Worm (Caenorhabditis elegans) whole organism, L1 larva: ENCODE results near the gene madf-1.

Source experiments
- C16A3.4 ChIP-seq: fragments of 150-350 bp; optimal IDR thresholded peaks from 2 replicates; lab custom pipeline; 2014; ENCODE audit warnings: missing biosample characterization, missing genetic modification characterization
- C34B4.2 ChIP-seq: sonication (generic microtip); optimal IDR thresholded peaks from 2 replicates; lab custom pipeline; 2017; ENCODE audit warnings: mild to moderate bottlenecking, missing genetic modification characterization, missing compliant biosample characterization
- F16B12.6 ChIP-seq: fragments of 150-350 bp; optimal IDR thresholded peaks from 2 replicates; lab custom pipeline; 2014; ENCODE audit warnings: missing biosample characterization, missing genetic modification characterization
- Y116A8C.19 ChIP-seq: sonication (generic microtip); optimal IDR thresholded peaks from 2 replicates; lab custom pipeline; 2016; ENCODE audit warnings: missing compliant biosample characterization, missing genetic modification characterization, borderline replicate concordance
- aha-1 ChIP-seq: fragments of 150-350 bp; optimal IDR thresholded peaks from 2 replicates; lab custom pipeline; 2014; ENCODE audit warnings: missing biosample characterization, missing genetic modification characterization
- aly-2 ChIP-seq: fragments of 150-350 bp; optimal IDR thresholded peaks from 2 replicates; lab custom pipeline; 2014; ENCODE audit warnings: missing biosample characterization, missing genetic modification characterization
- ama-1 ChIP-seq: fragments of 150-350 bp; optimal IDR thresholded peaks from 2 replicates; lab custom pipeline; 2014
- efl-1 ChIP-seq, 4 experiments: fragments of 150-350 bp; optimal IDR thresholded peaks in 3 of 4; peaks in 1 of 4; 1 replicate in 1 of 4; 2 replicates in 3 of 4; lab custom pipeline; 2014; ENCODE audit warnings: missing biosample characterization in 2 of 4, missing genetic modification characterization in 2 of 4, missing genetic modification reagents in 2 of 4
- efl-3 ChIP-seq: fragments of 200-800 bp; sonication (Bioruptor generic); optimal IDR thresholded peaks from 2 replicates; lab custom pipeline; 2018; ENCODE audit warnings: mild to moderate bottlenecking, missing genetic modification characterization, missing compliant biosample characterization
- egl-13 ChIP-seq: sonication (generic microtip); optimal IDR thresholded peaks from 2 replicates; lab custom pipeline; 2016; ENCODE audit warnings: missing genotype, missing genetic modification reagents, missing genetic modification characterization, missing compliant biosample characterization
- fkh-4 ChIP-seq: sonication (generic microtip); optimal IDR thresholded peaks from 2 replicates; lab custom pipeline; 2016; ENCODE audit warnings: missing compliant biosample characterization, missing genetic modification characterization, borderline replicate concordance
- hlh-4 ChIP-seq: sonication (generic microtip); optimal IDR thresholded peaks from 2 replicates; lab custom pipeline; 2016; ENCODE audit warnings: mild to moderate bottlenecking, missing genetic modification characterization, missing compliant biosample characterization
- lin-13 ChIP-seq: fragments of 150-350 bp; optimal IDR thresholded peaks from 2 replicates; lab custom pipeline; 2014; ENCODE audit warnings: missing biosample characterization, missing genetic modification reagents, missing genetic modification characterization
- lin-35 ChIP-seq, 2 experiments: fragments of 150-350 bp; optimal IDR thresholded peaks; 2 replicates each; lab custom pipeline; 2014; ENCODE audit warnings: missing biosample characterization in 2 of 2, missing genetic modification characterization in 2 of 2, missing genetic modification reagents in 2 of 2
- mep-1 ChIP-seq: fragments of 150-350 bp; optimal IDR thresholded peaks from 2 replicates; lab custom pipeline; 2014; ENCODE audit warnings: missing biosample characterization, missing genetic modification characterization
- nhr-19 ChIP-seq: fragments of 200-800 bp; sonication (Bioruptor generic); conservative IDR thresholded peaks from 2 replicates; pipeline ENCODE4 v1.3.6; 2022; ENCODE audit warnings: missing genetic modification characterization, missing compliant biosample characterization
- nhr-77 ChIP-seq: fragments of 150-350 bp; optimal IDR thresholded peaks from 2 replicates; lab custom pipeline; 2014; ENCODE audit warnings: missing biosample characterization, missing genetic modification characterization
- nhr-84 ChIP-seq: sonication (generic microtip); optimal IDR thresholded peaks from 2 replicates; lab custom pipeline; 2017; ENCODE audit warnings: missing biosample characterization, missing genetic modification characterization
- pax-3 ChIP-seq: fragments of 200-800 bp; sonication (Bioruptor generic); optimal IDR thresholded peaks from 2 replicates; lab custom pipeline; 2018; ENCODE audit warnings: mild to moderate bottlenecking, missing genetic modification characterization, moderate library complexity, missing compliant biosample characterization
- rnt-1 ChIP-seq: sonication (generic microtip); optimal IDR thresholded peaks from 2 replicates; lab custom pipeline; 2016; ENCODE audit warnings: mild to moderate bottlenecking, missing genetic modification characterization, moderate library complexity, missing compliant biosample characterization
- snu-23 ChIP-seq: sonication (generic microtip); optimal IDR thresholded peaks from 2 replicates; lab custom pipeline; 2016; ENCODE audit warnings: missing genetic modification characterization, missing compliant biosample characterization
- sox-4 ChIP-seq: sonication (generic microtip); optimal IDR thresholded peaks from 2 replicates; lab custom pipeline; 2016; ENCODE audit warnings: missing genetic modification characterization, missing compliant biosample characterization
- sptf-1 ChIP-seq: fragments of 150-350 bp; optimal IDR thresholded peaks from 2 replicates; lab custom pipeline; 2014; ENCODE audit warnings: missing biosample characterization, missing genetic modification characterization
- unc-86 ChIP-seq: sonication (generic microtip); optimal IDR thresholded peaks from 2 replicates; lab custom pipeline; 2016; ENCODE audit warnings: missing genetic modification characterization, missing compliant biosample characterization
- xbp-1 ChIP-seq: sonication (generic microtip); optimal IDR thresholded peaks from 2 replicates; lab custom pipeline; 2016; ENCODE audit warnings: missing genetic modification characterization, missing compliant biosample characterization

Gene madf-1

DNA sequence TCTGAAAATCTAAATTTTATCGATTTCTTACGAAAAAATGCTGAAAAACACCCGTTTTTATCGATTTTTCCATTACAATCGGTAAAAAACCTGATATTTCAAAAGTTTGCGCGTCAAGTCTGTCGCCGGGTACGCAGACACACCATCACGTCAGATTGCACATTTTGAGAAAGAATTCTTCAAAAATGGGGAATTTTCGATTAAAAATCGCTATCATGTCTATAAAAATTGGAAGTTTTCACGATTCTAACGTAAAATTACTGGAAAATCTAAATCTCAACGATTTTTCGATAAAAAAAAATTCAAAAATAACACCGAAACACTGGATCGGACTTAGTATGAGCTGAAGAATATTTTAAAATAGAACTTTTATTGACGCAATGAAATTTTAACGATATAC lies 37.4 kb downstream of the madf-1 start, which contains the start of gene F56B3.4:
F56B3.4 (minus strand) TSS at position 1 of the 400 bp plus-strand sequence.
- no peak for TF ChIP-seq mep-1 (tag; lab: Kevin White, UChicago)
- no peak for TF ChIP-seq nhr-19 (GFP tag; lab: Robert Waterston, UW)
- no peak for TF ChIP-seq rnt-1 (tag; lab: Kevin White, UChicago)
- TF ChIP-seq F16B12.6 (tag; lab: Kevin White, UChicago): peak; percentile 7
- no peak for TF ChIP-seq lin-13 (GFP tag; lab: Kevin White, UChicago)
- no peak for TF ChIP-seq egl-13 (tag; lab: Kevin White, UChicago)
- TF ChIP-seq efl-1 (optimal IDR thresholded peaks at IDR 0.05; lab: Kevin White, UChicago): peak in 1 of 2 experiments; percentile 41
- TF ChIP-seq efl-1 (GFP tag; optimal IDR thresholded peaks at IDR 0.05 in 1 of 2; lab: Kevin White, UChicago): no peak

DNA sequence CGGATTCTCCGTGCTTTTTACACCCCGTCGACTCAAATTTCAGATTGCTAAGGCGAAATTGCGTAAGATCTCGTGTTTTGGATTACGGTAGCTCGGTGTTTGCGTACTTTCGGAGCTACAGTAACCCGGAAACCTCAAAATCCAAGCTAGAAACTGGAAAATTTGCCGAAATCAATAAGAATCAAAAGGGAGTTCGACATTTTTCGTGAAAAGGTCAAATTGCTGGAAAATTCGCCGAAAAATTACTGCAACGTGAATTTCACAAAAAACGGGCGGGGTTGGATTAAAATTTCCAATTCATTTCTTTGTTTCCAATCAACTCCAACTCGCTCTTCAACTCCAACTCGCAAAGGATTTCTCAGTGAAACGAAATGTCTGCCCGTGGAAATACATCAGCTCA lies 43.9 kb downstream of the madf-1 start, which contains the start of gene F56B3.6:
F56B3.6 (plus strand) TSS at position 301 of the 400 bp plus-strand sequence.
- TF ChIP-seq egl-13 (tag; lab: Kevin White, UChicago) (no peak), hlh-4 (tag; lab: Kevin White, UChicago) (no peak), C34B4.2 (tag; lab: Kevin White, UChicago) (no peak), sox-4 (tag; lab: Kevin White, UChicago) (no peak), nhr-84 (tag; lab: Kevin White, UChicago) (no peak), lin-35 (GFP tag; optimal IDR thresholded peaks at IDR 0.05; lab: Kevin White, UChicago) (no peak), aha-1 (no peak), lin-13 (GFP tag; lab: Kevin White, UChicago) (no peak), xbp-1 (tag; lab: Kevin White, UChicago) (no peak)

- TF ChIP-seq nhr-77 (no peak), snu-23 (GFP tag; lab: Kevin White, UChicago) (no peak), C16A3.4 (tag; lab: Kevin White, UChicago) (no peak), Y116A8C.19 (tag; lab: Kevin White, UChicago) (no peak), pax-3 (no peak), lin-35 (GFP tag; optimal IDR thresholded peaks at IDR 0.05; lab: Kevin White, UChicago) (no peak), efl-3 (GFP tag; lab: Kevin White, UChicago) (no peak), unc-86 (tag; lab: Kevin White, UChicago) (no peak), ama-1 (no peak), hlh-4 (tag; lab: Kevin White, UChicago) (no peak), fkh-4 (no peak), sptf-1 (tag; lab: Kevin White, UChicago) (no peak), aly-2 (no peak)
- TF ChIP-seq, all 84 proteins: peak for 0
Measured at ce11 chrIV:782393-782792, 49.3 kb downstream of the madf-1 start.
